Fruit fly (Drosophila melanogaster): ENCODE data around the gene CG5011.

Gene CG5011

DNA sequence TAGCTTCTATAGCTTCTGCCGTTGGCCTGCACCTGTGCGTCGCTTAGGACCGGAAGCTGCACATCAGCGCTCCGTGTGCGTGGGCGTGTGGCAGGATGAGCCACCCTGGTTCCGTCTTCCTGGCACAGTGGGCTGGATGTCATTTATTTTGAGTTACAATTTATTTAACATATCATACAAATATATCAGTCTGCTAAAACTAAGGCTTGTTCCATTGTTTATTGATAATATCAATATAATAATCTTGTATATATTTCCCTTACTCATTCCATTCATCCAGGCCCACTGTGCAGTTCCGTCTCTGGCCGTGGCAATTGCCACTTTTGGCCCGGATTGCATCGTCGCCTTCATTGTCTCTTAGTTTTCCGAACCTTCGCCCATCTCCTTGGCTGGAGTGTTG lies 14.0 kb downstream of the CG5011 start (continued):
- TF ChIP-seq gt (GFP tag; IDR thresholded peaks at IDR 0.05) (no peak), dysf (GFP tag; IDR thresholded peaks at IDR 0.05) (peak; percentile 63; the same call in 2 of the 3 replicates), CG12236 (GFP tag; optimal IDR thresholded peaks at IDR 0.05) (no peak), Aef1 (GFP tag; IDR thresholded peaks at IDR 0.05) (peak; percentile 49), sisA (GFP tag; IDR thresholded peaks at IDR 0.05) (peak; percentile 53), CG2712 (tag; optimal IDR thresholded peaks at IDR 0.05) (peak; percentile 58), Sry-δ (GFP tag; optimal IDR thresholded peaks at IDR 0.05) (no peak), BtbVII (GFP tag; optimal IDR thresholded peaks at IDR 0.05) (no peak), CG3726 (GFP tag; IDR thresholded peaks at IDR 0.05) (no peak), nom (GFP tag; optimal IDR thresholded peaks at IDR 0.05) (no peak), CG18764 (GFP tag; optimal IDR thresholded peaks at IDR 0.05) (no peak), CG10462 (GFP tag; optimal IDR thresholded peaks at IDR 0.05) (peak; percentile 1), Tbp (GFP tag; optimal IDR thresholded peaks at IDR 0.05) (no peak), CG10959 (GFP tag; IDR thresholded peaks at IDR 0.05) (0 out of 2 replicates have a peak, but pooled peaks have one; percentile 9), CG11093 (GFP tag; IDR thresholded peaks at IDR 0.05) (no peak), gem (tag; optimal IDR thresholded peaks at IDR 0.05) (peak; percentile 66), CG8478 (optimal IDR thresholded peaks at IDR 0.05) (no peak), Bgb (GFP tag; IDR thresholded peaks at IDR 0.05; ENCODE audit: partially characterized antibody) (no peak), wek (GFP tag; optimal IDR thresholded peaks at IDR 0.05) (no peak), Sox102F (GFP tag; optimal IDR thresholded peaks at IDR 0.05) (peak; percentile 62), CG14860 (GFP tag; IDR thresholded peaks at IDR 0.05; ENCODE audit: partially characterized antibody) (no peak), CG4404 (GFP tag; IDR thresholded peaks at IDR 0.05) (no peak), cwo (GFP tag; optimal IDR thresholded peaks at IDR 0.05) (peak; percentile 32), pros (GFP tag; optimal IDR thresholded peaks at IDR 0.05) (no peak), Dip2 (GFP tag; IDR thresholded peaks at IDR 0.05) (no peak), hth (optimal IDR thresholded peaks at IDR 0.05) (no peak), CG10274 (GFP tag; optimal IDR thresholded peaks at IDR 0.05) (no peak), Atf3 (GFP tag; optimal IDR thresholded peaks at IDR 0.05) (no peak), sima (GFP tag; optimal IDR thresholded peaks at IDR 0.05) (no peak), Scr (GFP tag; IDR thresholded peaks at IDR 0.05; ENCODE audit: partially characterized antibody) (no peak), CG18011 (GFP tag; optimal IDR thresholded peaks at IDR 0.05) (no peak), CG4617 (GFP tag; optimal IDR thresholded peaks at IDR 0.05; ENCODE audit: borderline replicate concordance) (no peak), dan (GFP tag; IDR thresholded peaks at IDR 0.05) (no peak), Taf1 (GFP tag; IDR thresholded peaks at IDR 0.05) (no peak), CG10209 (GFP tag; optimal IDR thresholded peaks at IDR 0.05) (peak; percentile 9), zf30C (GFP tag; optimal IDR thresholded peaks at IDR 0.05) (no peak), her (GFP tag; optimal IDR thresholded peaks at IDR 0.05) (no peak), Dp (GFP tag; optimal IDR thresholded peaks at IDR 0.05) (no peak), mld (GFP tag; IDR thresholded peaks at IDR 0.05; ENCODE audit: partially characterized antibody) (no peak), insv (GFP tag; optimal IDR thresholded peaks at IDR 0.05) (no peak), D19B (GFP tag; optimal IDR thresholded peaks at IDR 0.05) (no peak), E2f2 (GFP tag; IDR thresholded peaks at IDR 0.05) (no peak), abd-A (tag; optimal IDR thresholded peaks at IDR 0.05) (no peak), ken (GFP tag; IDR thresholded peaks at IDR 0.05) (0 out of 3 replicates have a peak, but pooled peaks have one; percentile 46), croc (GFP tag; conservative IDR thresholded peaks at IDR 0.05) (no peak; the same call in 2 of the 3 replicates), B-H2 (GFP tag; optimal IDR thresholded peaks at IDR 0.05) (no peak), GATAe (GFP tag; conservative IDR thresholded peaks at IDR 0.05) (no peak), CG12219 (GFP tag; optimal IDR thresholded peaks at IDR 0.05) (peak; percentile 16), ap (GFP tag; IDR thresholded peaks at IDR 0.05) (0 out of 2 replicates have a peak, but pooled peaks have one; percentile 37), CG8944 (GFP tag; optimal IDR thresholded peaks at IDR 0.05) (no peak), MESR4 (GFP tag; optimal IDR thresholded peaks at IDR 0.05) (no peak), trh (GFP tag; optimal IDR thresholded peaks at IDR 0.05) (peak; percentile 4)

All from whole organism, embryonic.